Worm (Caenorhabditis elegans): Measurements from ENCODE around the gene enee-1.

- TF ChIP-seq F22D6.2 (tag; optimal IDR thresholded peaks at IDR 0.05) (no peak), egl-44 (GFP tag; IDR thresholded peaks at IDR 0.05) (no peak), hrde-1 (tag; optimal IDR thresholded peaks at IDR 0.05; ENCODE audit: borderline replicate concordance) (no peak), ama-1 (optimal IDR thresholded peaks at IDR 0.05) (no peak), ama-1 (GFP tag; optimal IDR thresholded peaks at IDR 0.05) (no peak), attf-3 (GFP tag; conservative IDR thresholded peaks at IDR 0.05) (no peak), repo-1 (tag; optimal IDR thresholded peaks at IDR 0.05) (no peak), mcd-1 (GFP tag; IDR thresholded peaks at IDR 0.05) (no peak), cebp-1 (GFP tag; IDR thresholded peaks at IDR 0.05) (no peak), cebp-1 (tag; optimal IDR thresholded peaks at IDR 0.05) (no peak), unc-62 (GFP tag; optimal IDR thresholded peaks at IDR 0.05) (no peak), dpl-1 (GFP tag; optimal IDR thresholded peaks at IDR 0.05) (no peak)
These were observed 23.9 kb upstream of the enee-1 start for ce11 chrII:586-985.

Data from whole organism, young adult.